Fruit fly (Drosophila melanogaster) whole organism, embryonic: ENCODE data around the gene IntS2.

ENCODE experiments used
- Antp ChIP-seq: fragments of 200-800 bp; sonication (Bioruptor generic); optimal IDR thresholded peaks from 3 replicates; lab custom pipeline; 2016; ENCODE audit warnings: missing biosample characterization, missing genetic modification characterization
- Atf-2 ChIP-seq: fragments of 200-800 bp; sonication (Bioruptor generic); optimal IDR thresholded peaks from 2 replicates; lab custom pipeline; 2016; ENCODE audit warnings: missing biosample characterization, missing genetic modification characterization
- Awh ChIP-seq: fragments of 200-800 bp; sonication (Bioruptor generic); IDR thresholded peaks from 2 replicates; pipeline ENCODE4, ENCODE4 v1.3.6; 2022; ENCODE audit warnings: missing biosample characterization, missing genetic modification characterization
- CG10543 ChIP-seq: fragments of 200-800 bp; sonication (Bioruptor generic); optimal IDR thresholded peaks from 3 replicates; lab custom pipeline; 2017; ENCODE audit warnings: missing biosample characterization, mild to moderate bottlenecking, missing genetic modification characterization, moderate library complexity
- CG14014 ChIP-seq: fragments of 200-800 bp; sonication (Bioruptor generic); IDR thresholded peaks from 2 replicates; pipeline ENCODE4 v1.3.6; 2022; ENCODE audit warnings: missing biosample characterization, missing genetic modification characterization
- CG16815 ChIP-seq: fragments of 200-800 bp; sonication (Bioruptor generic); optimal IDR thresholded peaks from 3 replicates; lab custom pipeline; 2017; ENCODE audit warnings: missing biosample characterization, mild to moderate bottlenecking, missing genetic modification characterization
- CG17802 ChIP-seq: fragments of 200-800 bp; sonication (Bioruptor generic); optimal IDR thresholded peaks from 2 replicates; lab custom pipeline; 2018; ENCODE audit warnings: missing biosample characterization, mild to moderate bottlenecking, missing genetic modification characterization, moderate library complexity
- CG18262 ChIP-seq: fragments of 200-800 bp; optimal IDR thresholded peaks from 3 replicates; lab custom pipeline; 2019; ENCODE audit warnings: missing biosample characterization, mild to moderate bottlenecking, missing genetic modification characterization, moderate library complexity
- CG30431 ChIP-seq: fragments of 200-800 bp; sonication (Bioruptor generic); optimal IDR thresholded peaks from 2 replicates; lab custom pipeline; 2017; ENCODE audit warnings: missing biosample characterization, missing genetic modification characterization
- CG3838 ChIP-seq: fragments of 200-800 bp; sonication (Bioruptor generic); optimal IDR thresholded peaks from 3 replicates; lab custom pipeline; 2016; ENCODE audit warnings: missing biosample characterization, missing genetic modification characterization
- CG3847 ChIP-seq: fragments of 200-800 bp; sonication (Bioruptor generic); IDR thresholded peaks from 2 replicates; pipeline ENCODE4 v1.3.6; 2022; ENCODE audit warnings: missing biosample characterization, missing genetic modification characterization
- CG4360 ChIP-seq: fragments of 200-800 bp; sonication (Bioruptor generic); IDR thresholded peaks from 2 replicates; pipeline ENCODE4 v1.3.6; 2022; ENCODE audit warnings: missing biosample characterization, missing genetic modification characterization
- CG6765 ChIP-seq: fragments of 200-800 bp; sonication (Bioruptor generic); optimal IDR thresholded peaks from 3 replicates; lab custom pipeline; 2017; ENCODE audit warnings: missing biosample characterization, mild to moderate bottlenecking, missing genetic modification characterization
- CG8290 ChIP-seq, 3 experiments: fragments of 200-800 bp; sonication (Bioruptor generic); optimal IDR thresholded peaks; 2 replicates each; lab custom pipeline; 2016 to 2019; ENCODE audit warnings: missing biosample characterization in 3 of 3, missing genetic modification characterization in 3 of 3, mild to moderate bottlenecking in 2 of 3, moderate library complexity in 1 of 3
- CG8944 ChIP-seq: fragments of 200-800 bp; sonication (Bioruptor generic); optimal IDR thresholded peaks from 3 replicates; lab custom pipeline; 2016; ENCODE audit warnings: missing biosample characterization, missing genetic modification characterization
- D19A ChIP-seq: fragments of 200-800 bp; optimal IDR thresholded peaks from 3 replicates; lab custom pipeline; 2019; ENCODE audit warnings: missing biosample characterization, mild to moderate bottlenecking, missing genetic modification characterization, moderate library complexity
- Deaf1 ChIP-seq: fragments of 200-800 bp; optimal IDR thresholded peaks from 3 replicates; lab custom pipeline; 2019; ENCODE audit warnings: missing biosample characterization, mild to moderate bottlenecking, missing genetic modification characterization, moderate library complexity
- Dip2 ChIP-seq: fragments of 200-800 bp; sonication (Bioruptor generic); IDR thresholded peaks from 2 replicates; pipeline ENCODE4 v1.3.6; 2022; ENCODE audit warnings: missing biosample characterization, missing genetic modification characterization
- Fer1 ChIP-seq: fragments of 200-800 bp; sonication (Bioruptor generic); optimal IDR thresholded peaks from 2 replicates; lab custom pipeline; 2017; ENCODE audit warnings: missing biosample characterization, mild to moderate bottlenecking, missing genetic modification characterization
- Fer2 ChIP-seq: fragments of 200-800 bp; sonication (Bioruptor generic); optimal IDR thresholded peaks from 2 replicates; lab custom pipeline; 2018; ENCODE audit warnings: missing biosample characterization, mild to moderate bottlenecking, missing genetic modification characterization, moderate library complexity
- HLH4C ChIP-seq: fragments of 200-800 bp; sonication (Bioruptor generic); IDR thresholded peaks from 3 replicates; pipeline ENCODE4 v1.3.6; 2022; ENCODE audit warnings: missing biosample characterization, missing genetic modification characterization; ENCODE audit not compliant: partially characterized antibody
- Hr78 ChIP-seq, 2 experiments: fragments of 200-800 bp in 1 of 2; fragments of >200 bp in 1 of 2; sonication (Bioruptor generic) in 1 of 2; optimal IDR thresholded peaks; 2 replicates each; lab custom pipeline; 2017 to 2019; ENCODE audit warnings: missing biosample characterization in 2 of 2, missing genetic modification characterization in 2 of 2, mild to moderate bottlenecking in 1 of 2, moderate library complexity in 1 of 2
- Hsf ChIP-seq: fragments of 200-800 bp; sonication (Bioruptor generic); optimal IDR thresholded peaks from 3 replicates; lab custom pipeline; 2016; ENCODE audit warnings: missing biosample characterization, missing genetic modification characterization
- Kr ChIP-seq: fragments of 200-800 bp; sonication (Bioruptor generic); optimal IDR thresholded peaks from 2 replicates; lab custom pipeline; 2017; ENCODE audit warnings: missing biosample characterization, mild to moderate bottlenecking, missing genetic modification characterization
- Mad ChIP-seq: fragments of 200-800 bp; sonication (Bioruptor generic); optimal IDR thresholded peaks from 2 replicates; lab custom pipeline; 2016; ENCODE audit warnings: missing biosample characterization, missing genetic modification characterization
- Med ChIP-seq: fragments of 200-800 bp; sonication (Bioruptor generic); peaks from one replicate; lab custom pipeline; 2016; ENCODE audit warnings: missing biosample characterization, missing genetic modification characterization, mild to moderate bottlenecking, inconsistent platforms, moderate library complexity
- PHDP ChIP-seq: fragments of 200-800 bp; sonication (Bioruptor generic); optimal IDR thresholded peaks from 3 replicates; lab custom pipeline; 2018; ENCODE audit warnings: missing biosample characterization, mild to moderate bottlenecking, missing genetic modification characterization, moderate library complexity
- Spps ChIP-seq: fragments of 200-800 bp; sonication (Bioruptor generic); optimal IDR thresholded peaks from 2 replicates; lab custom pipeline; 2018; ENCODE audit warnings: missing biosample characterization, mild to moderate bottlenecking, missing genetic modification characterization
- Stat92E ChIP-seq, 3 experiments: fragments of >200 bp in 2 of 3; fragments of 200-800 bp in 1 of 3; sonication (Bioruptor generic) in 1 of 3; optimal IDR thresholded peaks; 2 replicates each; lab custom pipeline; 2017 to 2019; ENCODE audit warnings: missing biosample characterization in 3 of 3, missing genetic modification characterization in 3 of 3, mild to moderate bottlenecking in 1 of 3, moderate library complexity in 1 of 3
- ab ChIP-seq: fragments of 200-800 bp; sonication (Bioruptor generic); optimal IDR thresholded peaks from 2 replicates; lab custom pipeline; 2016; ENCODE audit warnings: missing biosample characterization, missing genetic modification characterization
- amos ChIP-seq: fragments of 200-800 bp; sonication (Bioruptor generic); IDR thresholded peaks from 2 replicates; pipeline ENCODE4 v1.3.6; 2022; ENCODE audit warnings: missing biosample characterization, missing genetic modification characterization; ENCODE audit not compliant: partially characterized antibody
- bigmax ChIP-seq: fragments of 200-800 bp; sonication (Bioruptor generic); optimal IDR thresholded peaks from 2 replicates; lab custom pipeline; 2018; ENCODE audit warnings: missing biosample characterization, mild to moderate bottlenecking, missing genetic modification characterization
- cas ChIP-seq: fragments of 200-800 bp; sonication (Bioruptor generic); IDR thresholded peaks from 2 replicates; pipeline ENCODE4 v1.3.6; 2022; ENCODE audit warnings: missing biosample characterization, missing genetic modification characterization
- corto ChIP-seq: fragments of 200-800 bp; sonication (Bioruptor generic); optimal IDR thresholded peaks from 2 replicates; lab custom pipeline; 2016; ENCODE audit warnings: missing biosample characterization, mild to moderate bottlenecking, missing genetic modification characterization, moderate library complexity
- da ChIP-seq: fragments of 200-800 bp; sonication (Bioruptor generic); optimal IDR thresholded peaks from 2 replicates; lab custom pipeline; 2016; ENCODE audit warnings: missing biosample characterization, missing genetic modification characterization
- dan ChIP-seq: fragments of 200-800 bp; sonication (Bioruptor generic); IDR thresholded peaks from 2 replicates; pipeline ENCODE4 v1.3.6; 2022; ENCODE audit warnings: missing biosample characterization, missing genetic modification characterization
- ems ChIP-seq: fragments of 200-800 bp; sonication (Bioruptor generic); optimal IDR thresholded peaks from 3 replicates; lab custom pipeline; 2016; ENCODE audit warnings: missing biosample characterization, missing genetic modification characterization
- en ChIP-seq: fragments of 200-800 bp; sonication (Bioruptor generic); optimal IDR thresholded peaks from 2 replicates; lab custom pipeline; 2016; ENCODE audit warnings: missing biosample characterization, missing genetic modification characterization
- fru ChIP-seq: fragments of >200 bp; optimal IDR thresholded peaks from 2 replicates; lab custom pipeline; 2017
- gt ChIP-seq: fragments of 200-800 bp; sonication (Bioruptor generic); IDR thresholded peaks from 2 replicates; pipeline ENCODE4 v1.3.6; 2022; ENCODE audit warnings: missing biosample characterization, missing genetic modification characterization
- klu ChIP-seq: fragments of 200-800 bp; sonication (Bioruptor generic); IDR thresholded peaks from 2 replicates; pipeline ENCODE4 v1.3.6; 2022; ENCODE audit warnings: missing biosample characterization, missing genetic modification characterization
- lmd ChIP-seq: fragments of 200-800 bp; sonication (Bioruptor generic); IDR thresholded peaks from 2 replicates; pipeline ENCODE4 v1.3.6; 2022; ENCODE audit warnings: missing biosample characterization, missing genetic modification characterization
- luna ChIP-seq: fragments of 200-800 bp; sonication (Bioruptor generic); optimal IDR thresholded peaks from 2 replicates; lab custom pipeline; 2016; ENCODE audit warnings: missing biosample characterization, missing genetic modification characterization
- pb ChIP-seq: fragments of 200-800 bp; sonication (Bioruptor generic); optimal IDR thresholded peaks from 3 replicates; lab custom pipeline; 2016; ENCODE audit warnings: missing biosample characterization, missing genetic modification characterization
- pnt ChIP-seq: fragments of 200-800 bp; sonication (Bioruptor generic); optimal IDR thresholded peaks from 3 replicates; lab custom pipeline; 2016; ENCODE audit warnings: missing biosample characterization, missing genetic modification characterization
- ro ChIP-seq: fragments of 200-800 bp; sonication (Bioruptor generic); IDR thresholded peaks from 2 replicates; pipeline ENCODE4 v1.3.6; 2022; ENCODE audit warnings: missing biosample characterization, missing genetic modification characterization
- sqz ChIP-seq: fragments of 200-800 bp; sonication (Bioruptor generic); optimal IDR thresholded peaks from 3 replicates; lab custom pipeline; 2018; ENCODE audit warnings: missing biosample characterization, mild to moderate bottlenecking, missing genetic modification characterization
- stwl ChIP-seq: fragments of 200-800 bp; sonication (Bioruptor generic); optimal IDR thresholded peaks from 3 replicates; lab custom pipeline; 2018; ENCODE audit warnings: missing biosample characterization, mild to moderate bottlenecking, missing genetic modification characterization, moderate library complexity
- tin ChIP-seq: fragments of 200-800 bp; sonication (Bioruptor generic); optimal IDR thresholded peaks from 3 replicates; lab custom pipeline; 2016; ENCODE audit warnings: missing biosample characterization, missing genetic modification characterization
- z ChIP-seq: fragments of 200-800 bp; sonication (Bioruptor generic); IDR thresholded peaks from 3 replicates; pipeline ENCODE4 v1.3.6; 2022; ENCODE audit warnings: missing biosample characterization, missing genetic modification characterization

Gene IntS2

DNA sequence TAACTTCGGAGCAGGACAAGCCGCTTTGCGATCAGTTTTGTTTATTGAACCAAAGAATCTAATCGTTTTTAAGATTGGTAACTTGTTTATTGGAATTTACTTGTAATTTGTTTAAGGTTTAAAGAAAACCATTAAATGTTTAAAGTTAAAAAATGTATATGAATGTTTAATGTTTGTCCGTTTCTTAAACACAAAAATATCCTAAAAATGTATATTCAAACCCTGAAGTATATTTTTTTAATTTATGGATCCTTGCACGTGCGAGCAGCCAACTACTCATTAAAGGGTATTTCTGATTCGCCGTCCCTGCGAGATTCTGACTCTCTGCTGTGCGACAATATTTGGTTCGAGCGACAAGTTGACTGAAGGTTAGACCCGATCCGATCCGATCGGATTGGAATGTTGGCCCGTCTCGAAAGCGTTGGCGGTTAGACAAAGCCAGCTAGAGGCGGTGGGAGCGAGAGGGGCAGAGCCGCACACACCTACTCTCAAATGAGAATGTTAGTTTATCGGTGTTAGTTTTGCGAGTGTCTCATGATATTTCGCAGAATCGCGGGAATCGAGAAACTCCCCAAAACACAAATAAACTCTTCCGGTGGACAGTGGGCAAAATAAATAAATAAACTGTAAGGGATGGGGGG, 42.4 kb upstream of the IntS2 start (continued):
- TF ChIP-seq gt (GFP tag; lab: Robert Waterston, UW) (0 out of 2 replicates have a peak, but pooled peaks have one; percentile 23), Fer1 (GFP tag; lab: Kevin White, UChicago) (peak; percentile 90), fru (lab: Kevin White, UChicago) (no peak), HLH4C (GFP tag; lab: Robert Waterston, UW) (no peak), Atf-2 (GFP tag; lab: Kevin White, UChicago) (peak; percentile 85), amos (GFP tag; lab: Robert Waterston, UW) (no peak; the same call in 1 of the 2 replicates), Mad (GFP tag; lab: Kevin White, UChicago) (peak; percentile 81), da (GFP tag; lab: Kevin White, UChicago) (peak; percentile 57), CG30431 (GFP tag; lab: Kevin White, UChicago) (peak; percentile 74), Fer2 (tag; lab: Kevin White, UChicago) (peak; percentile 64), CG8944 (GFP tag; lab: Kevin White, UChicago) (peak; percentile 61), pb (peak; percentile 72), D19A (tag; lab: Kevin White, UChicago) (peak; percentile 99), PHDP (tag; lab: Kevin White, UChicago) (peak; percentile 89), CG17802 (tag; lab: Kevin White, UChicago) (no peak), CG3847 (GFP tag; lab: Robert Waterston, UW) (peak; percentile 75), CG3838 (peak; percentile 62), Hr78 (GFP tag; optimal IDR thresholded peaks at IDR 0.05; lab: Kevin White, UChicago) (peak in 1 of 2 experiments; percentile 70), cas (no peak), CG14014 (GFP tag; lab: Robert Waterston, UW) (peak; percentile 83), CG4360 (GFP tag; lab: Robert Waterston, UW) (no peak), CG18262 (peak; percentile 92), CG16815 (GFP tag; lab: Kevin White, UChicago) (peak; percentile 80), stwl (tag; lab: Kevin White, UChicago) (no peak), Hsf (GFP tag; lab: Kevin White, UChicago) (peak; percentile 86), CG10543 (peak; percentile 86), ems (GFP tag; lab: Kevin White, UChicago) (peak; percentile 80), en (GFP tag; lab: Kevin White, UChicago) (peak; percentile 59), klu (GFP tag; lab: Robert Waterston, UW) (peak; percentile 59; the same call in 1 of the 2 replicates), Spps (tag; lab: Kevin White, UChicago) (peak; percentile 58), Dip2 (no peak), pnt (GFP tag; lab: Kevin White, UChicago) (peak; percentile 67), Med (GFP tag; lab: Kevin White, UChicago) (peak; percentile 94), Antp (peak; percentile 65), ab (peak; percentile 34), luna (GFP tag; lab: Kevin White, UChicago) (no peak), corto (GFP tag; lab: Kevin White, UChicago) (peak; percentile 43), CG8290 (GFP tag; optimal IDR thresholded peaks at IDR 0.05; lab: Kevin White, UChicago) (peak; percentile 35), CG8290 (tag; optimal IDR thresholded peaks at IDR 0.05; lab: Kevin White, UChicago) (peak; percentile 53), lmd (GFP tag; lab: Robert Waterston, UW) (peak; percentile 85), sqz (GFP tag; lab: Kevin White, UChicago) (peak; percentile 62), ro (GFP tag; lab: Robert Waterston, UW) (no peak), tin (peak; percentile 78), Deaf1 (tag; lab: Kevin White, UChicago) (peak; percentile 71), Awh (GFP tag; lab: Robert Waterston, UW) (no peak), Stat92E (GFP tag; optimal IDR thresholded peaks at IDR 0.05; lab: Kevin White, UChicago) (peak in 1 of 3 experiments; percentile 58), z (GFP tag; lab: Robert Waterston, UW) (0 out of 3 replicates have a peak, but pooled peaks have one; percentile 16), Kr (GFP tag; lab: Kevin White, UChicago) (no peak), dan (no peak), CG6765 (GFP tag; lab: Kevin White, UChicago) (peak; percentile 86), bigmax (GFP tag; lab: Kevin White, UChicago) (no peak)
